Worm (Caenorhabditis elegans) whole organism, L1 larva: Measurements from ENCODE around the gene M117.4.

Experiments
- C04F5.9 ChIP-seq: sonication (generic microtip); optimal IDR thresholded peaks from 2 replicates; lab custom pipeline; 2016; ENCODE audit warnings: missing genetic modification characterization, missing compliant biosample characterization
- C16A3.4 ChIP-seq: fragments of 150-350 bp; optimal IDR thresholded peaks from 2 replicates; lab custom pipeline; 2014; ENCODE audit warnings: missing biosample characterization, missing genetic modification characterization
- C34B4.2 ChIP-seq: sonication (generic microtip); optimal IDR thresholded peaks from 2 replicates; lab custom pipeline; 2017; ENCODE audit warnings: mild to moderate bottlenecking, missing genetic modification characterization, missing compliant biosample characterization
- F16B12.6 ChIP-seq: fragments of 150-350 bp; optimal IDR thresholded peaks from 2 replicates; lab custom pipeline; 2014; ENCODE audit warnings: missing biosample characterization, missing genetic modification characterization
- Y116A8C.19 ChIP-seq: sonication (generic microtip); optimal IDR thresholded peaks from 2 replicates; lab custom pipeline; 2016; ENCODE audit warnings: missing compliant biosample characterization, missing genetic modification characterization, borderline replicate concordance
- aha-1 ChIP-seq: fragments of 150-350 bp; optimal IDR thresholded peaks from 2 replicates; lab custom pipeline; 2014; ENCODE audit warnings: missing biosample characterization, missing genetic modification characterization
- aly-2 ChIP-seq: fragments of 150-350 bp; optimal IDR thresholded peaks from 2 replicates; lab custom pipeline; 2014; ENCODE audit warnings: missing biosample characterization, missing genetic modification characterization
- ama-1 ChIP-seq: fragments of 150-350 bp; optimal IDR thresholded peaks from 2 replicates; lab custom pipeline; 2014
- blmp-1 ChIP-seq: fragments of 150-350 bp; optimal IDR thresholded peaks from 2 replicates; lab custom pipeline; 2014; ENCODE audit warnings: missing biosample characterization, missing genetic modification characterization
- ceh-63 ChIP-seq: fragments of 200-800 bp; sonication (Bioruptor generic); optimal IDR thresholded peaks from 2 replicates; lab custom pipeline; 2018; ENCODE audit warnings: mild to moderate bottlenecking, missing genetic modification characterization, missing compliant biosample characterization
- ceh-8 ChIP-seq: fragments of 200-800 bp; sonication (Bioruptor generic); optimal IDR thresholded peaks from 2 replicates; lab custom pipeline; 2018; ENCODE audit warnings: mild to moderate bottlenecking, missing genetic modification characterization, moderate library complexity, missing compliant biosample characterization
- ceh-90 ChIP-seq: sonication (generic microtip); optimal IDR thresholded peaks from 2 replicates; lab custom pipeline; 2016; ENCODE audit warnings: missing genetic modification characterization, missing compliant biosample characterization
- dpl-1 ChIP-seq, 3 experiments: fragments of 150-350 bp in 2 of 3; sonication (generic microtip) in 1 of 3; optimal IDR thresholded peaks; 2 replicates each; lab custom pipeline; 2014 to 2017; ENCODE audit warnings: missing biosample characterization in 3 of 3, missing genetic modification characterization in 3 of 3, missing genetic modification reagents in 3 of 3
- dsc-1 ChIP-seq: sonication (generic microtip); optimal IDR thresholded peaks from 2 replicates; lab custom pipeline; 2016; ENCODE audit warnings: mild to moderate bottlenecking, missing genetic modification characterization, missing compliant biosample characterization
- efl-1 ChIP-seq, 4 experiments: fragments of 150-350 bp; optimal IDR thresholded peaks in 3 of 4; peaks in 1 of 4; 1 replicate in 1 of 4; 2 replicates in 3 of 4; lab custom pipeline; 2014; ENCODE audit warnings: missing biosample characterization in 2 of 4, missing genetic modification characterization in 2 of 4, missing genetic modification reagents in 2 of 4
- efl-3 ChIP-seq: fragments of 200-800 bp; sonication (Bioruptor generic); optimal IDR thresholded peaks from 2 replicates; lab custom pipeline; 2018; ENCODE audit warnings: mild to moderate bottlenecking, missing genetic modification characterization, missing compliant biosample characterization
- egl-13 ChIP-seq: sonication (generic microtip); optimal IDR thresholded peaks from 2 replicates; lab custom pipeline; 2016; ENCODE audit warnings: missing genotype, missing genetic modification reagents, missing genetic modification characterization, missing compliant biosample characterization
- egl-27 ChIP-seq, 2 experiments: fragments of 150-350 bp in 1 of 2; sonication (generic microtip); optimal IDR thresholded peaks; 3 replicates each; lab custom pipeline; 2017 to 2018; ENCODE audit warnings: missing biosample characterization in 2 of 2, missing genetic modification characterization in 2 of 2, missing genetic modification reagents in 2 of 2
- ets-5 ChIP-seq: fragments of 200-800 bp; sonication (Bioruptor generic); IDR thresholded peaks from 2 replicates; pipeline ENCODE4 v1.3.6; 2022; ENCODE audit warnings: missing genetic modification characterization, missing compliant biosample characterization
- fkh-10 ChIP-seq: sonication (generic microtip); optimal IDR thresholded peaks from 2 replicates; lab custom pipeline; 2017; ENCODE audit warnings: missing biosample characterization, missing genetic modification reagents, missing genetic modification characterization
- fos-1 ChIP-seq: fragments of 150-350 bp; optimal IDR thresholded peaks from 2 replicates; lab custom pipeline; 2014; ENCODE audit warnings: missing biosample characterization, missing genetic modification characterization
- hpl-2 ChIP-seq: fragments of 150-350 bp; optimal IDR thresholded peaks from 2 replicates; lab custom pipeline; 2014; ENCODE audit warnings: missing biosample characterization, missing genetic modification reagents, missing genetic modification characterization
- irx-1 ChIP-seq: sonication (generic microtip); optimal IDR thresholded peaks from 2 replicates; lab custom pipeline; 2016; ENCODE audit warnings: missing genetic modification characterization, missing compliant biosample characterization
- isw-1 ChIP-seq: fragments of 200-800 bp; sonication (Bioruptor generic); IDR thresholded peaks from 2 replicates; pipeline ENCODE4 v1.3.6; 2022; ENCODE audit warnings: missing genetic modification characterization, missing compliant biosample characterization
- lin-13 ChIP-seq: fragments of 150-350 bp; optimal IDR thresholded peaks from 2 replicates; lab custom pipeline; 2014; ENCODE audit warnings: missing biosample characterization, missing genetic modification reagents, missing genetic modification characterization
- lin-15B ChIP-seq: fragments of 150-350 bp; sonication (generic microtip); optimal IDR thresholded peaks from 3 replicates; lab custom pipeline; 2014; ENCODE audit warnings: missing biosample characterization, missing genetic modification characterization
- lir-3 ChIP-seq: sonication (generic microtip); optimal IDR thresholded peaks from 2 replicates; lab custom pipeline; 2016; ENCODE audit warnings: mild to moderate bottlenecking, missing genetic modification characterization, moderate library complexity, missing compliant biosample characterization; ENCODE audit not compliant: poor library complexity
- mef-2 ChIP-seq: fragments of 150-350 bp; optimal IDR thresholded peaks from 2 replicates; lab custom pipeline; 2014; ENCODE audit warnings: missing biosample characterization, missing genetic modification characterization
- mep-1 ChIP-seq: fragments of 150-350 bp; optimal IDR thresholded peaks from 2 replicates; lab custom pipeline; 2014; ENCODE audit warnings: missing biosample characterization, missing genetic modification characterization
- nhr-12 ChIP-seq: sonication (generic microtip); optimal IDR thresholded peaks from 2 replicates; lab custom pipeline; 2017; ENCODE audit warnings: missing biosample characterization, missing genetic modification characterization
- nhr-20 ChIP-seq: sonication (generic microtip); optimal IDR thresholded peaks from 2 replicates; lab custom pipeline; 2016; ENCODE audit warnings: mild to moderate bottlenecking, missing genetic modification characterization, missing compliant biosample characterization
- nhr-237 ChIP-seq: fragments of 150-350 bp; optimal IDR thresholded peaks from 2 replicates; lab custom pipeline; 2014; ENCODE audit warnings: missing biosample characterization, missing genetic modification characterization
- nhr-28 ChIP-seq: fragments of 150-350 bp; optimal IDR thresholded peaks from 2 replicates; lab custom pipeline; 2014; ENCODE audit warnings: missing biosample characterization, missing genetic modification characterization
- nhr-77 ChIP-seq: fragments of 150-350 bp; optimal IDR thresholded peaks from 2 replicates; lab custom pipeline; 2014; ENCODE audit warnings: missing biosample characterization, missing genetic modification characterization
- nhr-84 ChIP-seq: sonication (generic microtip); optimal IDR thresholded peaks from 2 replicates; lab custom pipeline; 2017; ENCODE audit warnings: missing biosample characterization, missing genetic modification characterization
- nhr-85 ChIP-seq: sonication (generic microtip); peaks from one replicate; lab custom pipeline; 2016; ENCODE audit warnings: missing genetic modification characterization, inconsistent platforms, missing compliant biosample characterization
- pag-3 ChIP-seq: sonication (generic microtip); optimal IDR thresholded peaks from 2 replicates; lab custom pipeline; 2017; ENCODE audit warnings: missing genetic modification characterization, mild to moderate bottlenecking, missing compliant biosample characterization, antibody characterized with exemption, borderline replicate concordance; ENCODE audit not compliant: insufficient read depth
- pax-3 ChIP-seq: fragments of 200-800 bp; sonication (Bioruptor generic); optimal IDR thresholded peaks from 2 replicates; lab custom pipeline; 2018; ENCODE audit warnings: mild to moderate bottlenecking, missing genetic modification characterization, moderate library complexity, missing compliant biosample characterization
- pqm-1 ChIP-seq: sonication (generic microtip); optimal IDR thresholded peaks from 3 replicates; lab custom pipeline; 2017; ENCODE audit warnings: missing biosample characterization, missing genetic modification characterization
- rnt-1 ChIP-seq: sonication (generic microtip); optimal IDR thresholded peaks from 2 replicates; lab custom pipeline; 2016; ENCODE audit warnings: mild to moderate bottlenecking, missing genetic modification characterization, moderate library complexity, missing compliant biosample characterization
- snpc-4 ChIP-seq: fragments of 150-350 bp; optimal IDR thresholded peaks from 2 replicates; lab custom pipeline; 2014; ENCODE audit warnings: missing biosample characterization, missing genetic modification characterization
- snu-23 ChIP-seq: sonication (generic microtip); optimal IDR thresholded peaks from 2 replicates; lab custom pipeline; 2016; ENCODE audit warnings: missing genetic modification characterization, missing compliant biosample characterization
- sox-4 ChIP-seq: sonication (generic microtip); optimal IDR thresholded peaks from 2 replicates; lab custom pipeline; 2016; ENCODE audit warnings: missing genetic modification characterization, missing compliant biosample characterization
- tbx-2 ChIP-seq: sonication (generic microtip); optimal IDR thresholded peaks from 2 replicates; lab custom pipeline; 2016; ENCODE audit warnings: missing genetic modification characterization, missing compliant biosample characterization
- tlp-1 ChIP-seq: fragments of 150-350 bp; optimal IDR thresholded peaks from 2 replicates; lab custom pipeline; 2014; ENCODE audit warnings: missing biosample characterization, missing genetic modification characterization
- unc-130 ChIP-seq: fragments of 150-350 bp; optimal IDR thresholded peaks from 2 replicates; lab custom pipeline; 2017; ENCODE audit warnings: missing biosample characterization, missing genetic modification characterization, inconsistent platforms
- unc-62 ChIP-seq: fragments of 150-350 bp; optimal IDR thresholded peaks from 2 replicates; lab custom pipeline; 2014; ENCODE audit warnings: missing biosample characterization, missing genetic modification reagents, missing genetic modification characterization
- unc-86 ChIP-seq: sonication (generic microtip); optimal IDR thresholded peaks from 2 replicates; lab custom pipeline; 2016; ENCODE audit warnings: missing genetic modification characterization, missing compliant biosample characterization
- xbp-1 ChIP-seq: sonication (generic microtip); optimal IDR thresholded peaks from 2 replicates; lab custom pipeline; 2016; ENCODE audit warnings: missing genetic modification characterization, missing compliant biosample characterization
- zip-4 ChIP-seq: fragments of 200-800 bp; sonication (Bioruptor generic); optimal IDR thresholded peaks from 2 replicates; lab custom pipeline; 2018; ENCODE audit warnings: mild to moderate bottlenecking, missing genetic modification characterization, moderate library complexity, missing compliant biosample characterization
- ztf-11 ChIP-seq, 2 experiments: sonication (generic microtip); optimal IDR thresholded peaks; 2 replicates each; lab custom pipeline; 2016 to 2017; ENCODE audit warnings: missing genetic modification characterization in 2 of 2, missing biosample characterization in 1 of 2, missing compliant biosample characterization in 1 of 2
- ztf-4 ChIP-seq: fragments of 150-350 bp; optimal IDR thresholded peaks from 2 replicates; lab custom pipeline; 2014; ENCODE audit warnings: missing biosample characterization, missing genetic modification characterization

Gene M117.4

ce11 chrIV:11821591-11822361, 11.6 kb downstream of the M117.4 start, which contains the start of the genes par-5 and M117.3 (continued):
- TF ChIP-seq C34B4.2 (no peak), egl-27 (tag; optimal IDR thresholded peaks at IDR 0.05; lab: Kevin White, UChicago) (no peak), C04F5.9 (tag; lab: Kevin White, UChicago) (no peak), unc-62 (GFP tag; lab: Kevin White, UChicago) (no peak), ama-1 (lab: Kevin White, UChicago) (no peak), unc-130 (tag; lab: Kevin White, UChicago) (peak; percentile 28), hpl-2 (GFP tag; lab: Kevin White, UChicago) (no peak), nhr-84 (tag; lab: Kevin White, UChicago) (no peak), efl-3 (GFP tag; lab: Kevin White, UChicago) (no peak), aly-2 (no peak), irx-1 (tag; lab: Kevin White, UChicago) (peak; percentile 31), nhr-12 (tag; lab: Kevin White, UChicago) (no peak), blmp-1 (tag; lab: Kevin White, UChicago) (no peak), isw-1 (peak; percentile 74), F16B12.6 (no peak), C16A3.4 (peak; percentile 53), snpc-4 (tag; lab: Kevin White, UChicago) (no peak), fkh-10 (peak; percentile 70), fos-1 (tag; lab: Kevin White, UChicago) (peak; percentile 59), lir-3 (tag; lab: Kevin White, UChicago) (peak; percentile 51), lin-15B (tag; lab: Kevin White, UChicago) (no peak), pax-3 (no peak), rnt-1 (tag; lab: Kevin White, UChicago) (peak; percentile 36), ceh-90 (tag; lab: Kevin White, UChicago) (no peak), xbp-1 (tag; lab: Kevin White, UChicago) (peak; percentile 54), ztf-11 (tag; optimal IDR thresholded peaks at IDR 0.05; lab: Kevin White, UChicago) (peak in 1 of 2 experiments; percentile 34), nhr-77 (no peak), pag-3 (no peak), tbx-2 (tag; lab: Kevin White, UChicago) (peak; percentile 71), egl-13 (tag; lab: Kevin White, UChicago) (peak; percentile 68), snu-23 (peak; percentile 84), ceh-8 (GFP tag; lab: Kevin White, UChicago) (peak; percentile 40), pqm-1 (tag; lab: Kevin White, UChicago) (no peak), mef-2 (tag; lab: Kevin White, UChicago) (peak; percentile 0), dpl-1 (GFP tag; optimal IDR thresholded peaks at IDR 0.05; lab: Kevin White, UChicago) (peak; percentile 49 to 59 (median 56)), lin-13 (peak; percentile 9), Y116A8C.19 (tag; lab: Kevin White, UChicago) (no peak), zip-4 (GFP tag; lab: Kevin White, UChicago) (no peak), aha-1 (tag; lab: Kevin White, UChicago) (no peak), nhr-85 (peak; percentile 68), dsc-1 (peak; percentile 57), ets-5 (GFP tag; lab: Robert Waterston, UW) (no peak), mep-1 (tag; lab: Kevin White, UChicago) (peak; percentile 58), nhr-28 (no peak), nhr-237 (no peak), tlp-1 (tag; lab: Kevin White, UChicago) (no peak), ceh-63 (no peak), efl-1 (optimal IDR thresholded peaks at IDR 0.05; lab: Kevin White, UChicago) (peak; percentile 53 to 62), efl-1 (GFP tag; optimal IDR thresholded peaks at IDR 0.05 in 1 of 2; lab: Kevin White, UChicago) (peak; percentile 57 to 90), sox-4 (tag; lab: Kevin White, UChicago) (no peak), unc-86 (tag; lab: Kevin White, UChicago) (peak; percentile 72), ztf-4 (tag; lab: Kevin White, UChicago) (peak; percentile 62), nhr-20 (tag; lab: Kevin White, UChicago) (peak; percentile 67)
